Fruit fly (Drosophila melanogaster): ENCODE measurements around the gene CG3081.
A peak's percentile ranks its signal among the peaks of the same experiment; 100 is the strongest.

The CG3081 gene

dm6 chrX:4691226-4691625, 47.4 kb upstream of the CG3081 start (continued):
- no peak for TF ChIP-seq CG16779 (GFP tag; IDR thresholded peaks at IDR 0.05)
- TF ChIP-seq CG1602 (GFP tag; optimal IDR thresholded peaks at IDR 0.05), result no peak
- TF ChIP-seq Med (GFP tag), result peak; percentile 52
- peak; percentile 43 for TF ChIP-seq grau (tag; optimal IDR thresholded peaks at IDR 0.05)
- no peak for TF ChIP-seq CG8388 (GFP tag; optimal IDR thresholded peaks at IDR 0.05)
- no peak for TF ChIP-seq CG7745 (tag; optimal IDR thresholded peaks at IDR 0.05)
- no peak for TF ChIP-seq en (GFP tag; optimal IDR thresholded peaks at IDR 0.05)
- TF ChIP-seq CG13424 (tag; optimal IDR thresholded peaks at IDR 0.05), result peak; percentile 33
- TF ChIP-seq Meics (GFP tag; optimal IDR thresholded peaks at IDR 0.05), result peak; percentile 55
- TF ChIP-seq CG18262 (tag; optimal IDR thresholded peaks at IDR 0.05), result peak; percentile 33
- TF ChIP-seq CG12659 (GFP tag; optimal IDR thresholded peaks at IDR 0.05), result peak; percentile 17
- TF ChIP-seq Dfd (GFP tag; optimal IDR thresholded peaks at IDR 0.05), result no peak
- TF ChIP-seq zfh2 (GFP tag; optimal IDR thresholded peaks at IDR 0.05), result no peak
- TF ChIP-seq CG7963 (GFP tag; IDR thresholded peaks at IDR 0.05; ENCODE audit: partially characterized antibody), result no peak
- TF ChIP-seq unpg (GFP tag; optimal IDR thresholded peaks at IDR 0.05), result peak; percentile 39
- peak; percentile 15 for TF ChIP-seq CG10979 (tag; optimal IDR thresholded peaks at IDR 0.05)
- TF ChIP-seq Xbp1 (GFP tag; optimal IDR thresholded peaks at IDR 0.05), result peak; percentile 32
- no peak for TF ChIP-seq cato (GFP tag; optimal IDR thresholded peaks at IDR 0.05; ENCODE audit: borderline replicate concordance)
- peak; percentile 36 for TF ChIP-seq CG15514 (GFP tag; optimal IDR thresholded peaks at IDR 0.05)
- no peak for TF ChIP-seq CrebB (tag; optimal IDR thresholded peaks at IDR 0.05)
- TF ChIP-seq CG11247 (GFP tag; IDR thresholded peaks at IDR 0.05), result no peak
- peak; percentile 21 for TF ChIP-seq nmo (GFP tag; optimal IDR thresholded peaks at IDR 0.05)
- peak; percentile 39 for TF ChIP-seq CG7556 (GFP tag; optimal IDR thresholded peaks at IDR 0.05)
- TF ChIP-seq gcm2 (GFP tag; optimal IDR thresholded peaks at IDR 0.05), result no peak
- TF ChIP-seq crp (GFP tag; optimal IDR thresholded peaks at IDR 0.05), result no peak
- peak; percentile 20 for TF ChIP-seq Abd-B (GFP tag; optimal IDR thresholded peaks at IDR 0.05)
- TF ChIP-seq TFAM (GFP tag; optimal IDR thresholded peaks at IDR 0.05), result no peak
- peak; percentile 0 for TF ChIP-seq D19B (GFP tag; optimal IDR thresholded peaks at IDR 0.05)
- TF ChIP-seq esg (GFP tag; conservative IDR thresholded peaks at IDR 0.05), result peak; percentile 24; the same call in 1 of the 2 replicates
- TF ChIP-seq CG12769 (tag; optimal IDR thresholded peaks at IDR 0.05), result peak; percentile 7
- no peak for TF ChIP-seq Ets65A (GFP tag)
- peak; percentile 19 for TF ChIP-seq lilli (GFP tag; optimal IDR thresholded peaks at IDR 0.05)
- TF ChIP-seq Ravus (GFP tag; IDR thresholded peaks at IDR 0.05), result no peak
- no peak for TF ChIP-seq nau (GFP tag; optimal IDR thresholded peaks at IDR 0.05)
- no peak for TF ChIP-seq Nf-YC (tag; optimal IDR thresholded peaks at IDR 0.05)
- TF ChIP-seq Dek (tag; optimal IDR thresholded peaks at IDR 0.05), result peak; percentile 23
- TF ChIP-seq zfh1 (GFP tag; IDR thresholded peaks at IDR 0.05), result peak; percentile 44; the same call in 1 of the 3 replicates
- TF ChIP-seq ftz-f1 (GFP tag; optimal IDR thresholded peaks at IDR 0.05), result no peak
- peak; percentile 41 for TF ChIP-seq CG6813 (GFP tag; optimal IDR thresholded peaks at IDR 0.05)
- no peak for TF ChIP-seq prd (optimal IDR thresholded peaks at IDR 0.05)
- TF ChIP-seq prd (GFP tag; IDR thresholded peaks at IDR 0.05), result peak; percentile 43; the same call in 1 of the 3 replicates
- TF ChIP-seq HmgZ (tag; optimal IDR thresholded peaks at IDR 0.05), result no peak
- peak; percentile 39; the same call in 1 of the 2 replicates for TF ChIP-seq Ada2b (GFP tag; IDR thresholded peaks at IDR 0.05)
- TF ChIP-seq Blimp-1 (GFP tag; optimal IDR thresholded peaks at IDR 0.05), result peak; percentile 28
- TF ChIP-seq CG15269 (tag; optimal IDR thresholded peaks at IDR 0.05), result peak; percentile 40
- no peak for TF ChIP-seq chn (GFP tag; optimal IDR thresholded peaks at IDR 0.05)
- peak; percentile 10 for TF ChIP-seq scrt (GFP tag; optimal IDR thresholded peaks at IDR 0.05)
- TF ChIP-seq CG8924 (tag; optimal IDR thresholded peaks at IDR 0.05), result peak; percentile 27
- peak; percentile 57 for TF ChIP-seq Fer1 (GFP tag; optimal IDR thresholded peaks at IDR 0.05)
- TF ChIP-seq crc (GFP tag; optimal IDR thresholded peaks at IDR 0.05), result no peak

All from whole organism, embryonic.